3 worm cellular contexts compared by ENCODE assay signal in genomic region chrV:17548635-17549034, ce11.
A peak's percentile ranks its signal among the peaks of the same experiment; 100 is the strongest.
TF ChIP-seq lines count a peak whose summit lies in the region.

No protein-coding gene starts in this region.

TF ChIP-seq in whole organism, L4 larva, 104 proteins besides CTCF, POLR2A, EP300 and RAD21:
- TF ChIP-seq ztf-7 (tag; optimal IDR thresholded peaks at IDR 0.05; lab: Kevin White, UChicago) (no peak), set-16 (GFP tag; IDR thresholded peaks at IDR 0.05; lab: Robert Waterston, UW) (peak; percentile 98), pha-4 (GFP tag; IDR thresholded peaks at IDR 0.05; lab: Robert Waterston, UW) (peak; percentile 38; the same call in 1 of the 2 replicates), pha-4 (tag; optimal IDR thresholded peaks at IDR 0.05; lab: Kevin White, UChicago) (no peak)
TF ChIP-seq in whole organism, L4 larva: peak in this region for 2.

TF ChIP-seq in whole organism, late embryonic, 69 proteins besides CTCF, POLR2A, EP300 and RAD21:
- TF ChIP-seq ttx-3 (tag; optimal IDR thresholded peaks at IDR 0.05; lab: Kevin White, UChicago), result no peak
- peak; percentile 35 for TF ChIP-seq hlh-6 (tag; optimal IDR thresholded peaks at IDR 0.05; lab: Kevin White, UChicago)
- TF ChIP-seq sdc-2 (tag; optimal IDR thresholded peaks at IDR 0.05; lab: Kevin White, UChicago), result peak; percentile 35
- TF ChIP-seq unc-42 (tag; optimal IDR thresholded peaks at IDR 0.05; lab: Kevin White, UChicago), result no peak
- TF ChIP-seq nfya-1 (tag; optimal IDR thresholded peaks at IDR 0.05; lab: Kevin White, UChicago), result no peak
- peak; percentile 76 for TF ChIP-seq elt-4 (tag; optimal IDR thresholded peaks at IDR 0.05; lab: Kevin White, UChicago)
- peak; percentile 26 for TF ChIP-seq lim-6 (tag; optimal IDR thresholded peaks at IDR 0.05; lab: Kevin White, UChicago)
- peak; percentile 11 for TF ChIP-seq C08G9.2 (tag; optimal IDR thresholded peaks at IDR 0.05; lab: Kevin White, UChicago)
- TF ChIP-seq nhr-232 (tag; optimal IDR thresholded peaks at IDR 0.05; lab: Kevin White, UChicago), result no peak
- TF ChIP-seq pat-9 (tag; optimal IDR thresholded peaks at IDR 0.05; lab: Kevin White, UChicago), result no peak

TF ChIP-seq in whole organism, young adult, 124 proteins besides CTCF, POLR2A, EP300 and RAD21:
- TF ChIP-seq sdz-38 (tag; optimal IDR thresholded peaks at IDR 0.05; lab: Kevin White, UChicago), result no peak
- no peak for TF ChIP-seq B0019.2 (GFP tag; conservative IDR thresholded peaks at IDR 0.05; lab: Robert Waterston, UW)
- no peak for TF ChIP-seq chd-7 (tag; optimal IDR thresholded peaks at IDR 0.05; lab: Kevin White, UChicago)
- no peak for TF ChIP-seq C06A6.2 (GFP tag; conservative IDR thresholded peaks at IDR 0.05; lab: Robert Waterston, UW)
- TF ChIP-seq ztf-25 (GFP tag; IDR thresholded peaks at IDR 0.05; lab: Robert Waterston, UW), result no peak
- no peak for TF ChIP-seq bed-1 (GFP tag; IDR thresholded peaks at IDR 0.05; lab: Robert Waterston, UW)
- TF ChIP-seq ztf-26 (tag; optimal IDR thresholded peaks at IDR 0.05; lab: Kevin White, UChicago), result no peak
- TF ChIP-seq unc-62 (GFP tag; optimal IDR thresholded peaks at IDR 0.05; lab: Kevin White, UChicago), result no peak
- no peak; the same call in 1 of the 2 replicates for TF ChIP-seq hlh-26 (GFP tag; conservative IDR thresholded peaks at IDR 0.05; lab: Robert Waterston, UW)
- TF ChIP-seq sptf-2 (GFP tag; optimal IDR thresholded peaks at IDR 0.05; lab: Kevin White, UChicago), result no peak
- no peak for TF ChIP-seq lsl-1 (GFP tag; optimal IDR thresholded peaks at IDR 0.05; lab: Kevin White, UChicago)
- TF ChIP-seq snpc-1.3 (tag; optimal IDR thresholded peaks at IDR 0.05; lab: Kevin White, UChicago; ENCODE audit: insufficient read depth), result no peak
- TF ChIP-seq cebp-1 (GFP tag; IDR thresholded peaks at IDR 0.05; lab: Robert Waterston, UW), result no peak
- no peak for TF ChIP-seq cebp-1 (tag; optimal IDR thresholded peaks at IDR 0.05; lab: Kevin White, UChicago)
- no peak for TF ChIP-seq bed-2 (GFP tag; IDR thresholded peaks at IDR 0.05; lab: Robert Waterston, UW)
- TF ChIP-seq B0336.3 (GFP tag; IDR thresholded peaks at IDR 0.05; lab: Robert Waterston, UW), result no peak
- TF ChIP-seq lin-26 (GFP tag; IDR thresholded peaks at IDR 0.05; lab: Robert Waterston, UW), result 0 out of 2 replicates have a peak, but pooled peaks have one; percentile 54
- TF ChIP-seq repo-1 (tag; optimal IDR thresholded peaks at IDR 0.05; lab: Kevin White, UChicago), result no peak
- TF ChIP-seq rec-8 (tag; optimal IDR thresholded peaks at IDR 0.05; lab: Kevin White, UChicago), result no peak
- TF ChIP-seq F55B11.4 (tag; optimal IDR thresholded peaks at IDR 0.05; lab: Kevin White, UChicago; ENCODE audit: borderline replicate concordance, insufficient read depth), result no peak
- no peak for TF ChIP-seq lin-35 (GFP tag; optimal IDR thresholded peaks at IDR 0.05; lab: Kevin White, UChicago)
- peak; percentile 97 for TF ChIP-seq zfh-2 (GFP tag; conservative IDR thresholded peaks at IDR 0.05; lab: Robert Waterston, UW)
- TF ChIP-seq nhr-80 (tag; optimal IDR thresholded peaks at IDR 0.05; lab: Kevin White, UChicago), result no peak
- TF ChIP-seq hlh-12 (tag; optimal IDR thresholded peaks at IDR 0.05; lab: Kevin White, UChicago), result no peak
- TF ChIP-seq egrh-3 (GFP tag; IDR thresholded peaks at IDR 0.05; lab: Robert Waterston, UW), result peak; percentile 96
- no peak for TF ChIP-seq athp-1 (tag; optimal IDR thresholded peaks at IDR 0.05; lab: Kevin White, UChicago)
- TF ChIP-seq cebp-2 (GFP tag; IDR thresholded peaks at IDR 0.05; lab: Robert Waterston, UW), result 0 out of 2 replicates have a peak, but pooled peaks have one; percentile 32
- no peak for TF ChIP-seq aptf-3 (GFP tag; IDR thresholded peaks at IDR 0.05; lab: Robert Waterston, UW)
- no peak for TF ChIP-seq xnd-1 (tag; optimal IDR thresholded peaks at IDR 0.05; lab: Kevin White, UChicago)
- TF ChIP-seq F22D6.2 (tag; optimal IDR thresholded peaks at IDR 0.05; lab: Kevin White, UChicago), result no peak
- no peak for TF ChIP-seq snpc-1.1 (tag; optimal IDR thresholded peaks at IDR 0.05; lab: Kevin White, UChicago; ENCODE audit: insufficient read depth)
- no peak for TF ChIP-seq ztf-6 (GFP tag; IDR thresholded peaks at IDR 0.05; lab: Robert Waterston, UW)
- TF ChIP-seq T07F8.4 (tag; optimal IDR thresholded peaks at IDR 0.05; lab: Kevin White, UChicago), result no peak
- no peak for TF ChIP-seq rpc-1 (optimal IDR thresholded peaks at IDR 0.05; lab: Kevin White, UChicago)
- TF ChIP-seq rpc-1 (tag; optimal IDR thresholded peaks at IDR 0.05; lab: Kevin White, UChicago), result no peak
- no peak for TF ChIP-seq nhr-179 (tag; optimal IDR thresholded peaks at IDR 0.05; lab: Kevin White, UChicago)
- TF ChIP-seq ceh-58 (GFP tag; IDR thresholded peaks at IDR 0.05; lab: Robert Waterston, UW), result no peak
- no peak for TF ChIP-seq snpc-3.4 (tag; optimal IDR thresholded peaks at IDR 0.05; lab: Kevin White, UChicago)
TF ChIP-seq in whole organism, young adult: peak in this region for 4.
